Worm (Caenorhabditis elegans) whole organism, L4 larva: ENCODE data around the gene Y56A3A.2.
A peak's percentile ranks its signal among the peaks of the same experiment; 100 is the strongest.

Source experiments
- D1046.2 ChIP-seq: fragments of 200-800 bp; sonication (Bioruptor generic); IDR thresholded peaks from 2 replicates; pipeline ENCODE4 v1.3.6; 2022; ENCODE audit warnings: missing genetic modification characterization, missing compliant biosample characterization
- F26F4.8 ChIP-seq: fragments of 200-800 bp; sonication (Bioruptor generic); conservative IDR thresholded peaks from 2 replicates; pipeline ENCODE4 v1.3.6; 2022; ENCODE audit warnings: missing genetic modification characterization, missing compliant biosample characterization
- F37D6.2 ChIP-seq: sonication (generic microtip); optimal IDR thresholded peaks from 2 replicates; lab custom pipeline; 2016; ENCODE audit warnings: mild to moderate bottlenecking, missing genetic modification characterization, missing compliant biosample characterization
- R02D3.7 ChIP-seq: fragments of 150-350 bp; sonication (generic microtip); optimal IDR thresholded peaks from 3 replicates; lab custom pipeline; 2014; ENCODE audit warnings: missing biosample characterization, missing genetic modification characterization
- T26A8.4 ChIP-seq: fragments of 200-800 bp; sonication (Bioruptor generic); IDR thresholded peaks from 2 replicates; pipeline ENCODE4 v1.3.6; 2022; ENCODE audit warnings: missing genetic modification characterization, missing compliant biosample characterization
- ZK337.2 ChIP-seq: fragments of 200-800 bp; sonication (Bioruptor generic); IDR thresholded peaks from 2 replicates; pipeline ENCODE4 v1.3.6; 2022; ENCODE audit warnings: missing genetic modification reagents, missing genetic modification characterization, missing compliant biosample characterization
- aly-2 ChIP-seq: sonication (generic microtip); optimal IDR thresholded peaks from 2 replicates; lab custom pipeline; 2018; ENCODE audit warnings: missing biosample characterization, missing genetic modification characterization
- ama-1 ChIP-seq: fragments of 150-350 bp; optimal IDR thresholded peaks from 2 replicates; lab custom pipeline; 2014; ENCODE audit warnings: inconsistent platforms, mixed read lengths
- cey-2 ChIP-seq: sonication (generic microtip); optimal IDR thresholded peaks from 3 replicates; lab custom pipeline; 2017; ENCODE audit warnings: missing genetic modification characterization, mild to moderate bottlenecking, missing compliant biosample characterization, antibody characterized with exemption, borderline replicate concordance; ENCODE audit not compliant: insufficient read depth
- ctbp-1 ChIP-seq: fragments of 200-800 bp; sonication (Bioruptor generic); IDR thresholded peaks from 2 replicates; pipeline ENCODE4 v1.3.6; 2022; ENCODE audit warnings: missing genetic modification reagents, missing genetic modification characterization, missing compliant biosample characterization
- daf-16 ChIP-seq, 3 experiments: sonication (generic microtip); optimal IDR thresholded peaks; 2 replicates each; lab custom pipeline; 2016 to 2017; ENCODE audit warnings: missing genetic modification characterization in 3 of 3, missing genetic modification reagents in 3 of 3, mild to moderate bottlenecking in 2 of 3, missing compliant biosample characterization in 2 of 3, missing biosample characterization in 1 of 3, moderate library complexity in 1 of 3
- daf-19 ChIP-seq: fragments of 200-800 bp; sonication (Bioruptor generic); conservative IDR thresholded peaks from 2 replicates; pipeline ENCODE4 v1.3.6; 2022; ENCODE audit warnings: missing genetic modification characterization, missing compliant biosample characterization
- daf-8 ChIP-seq: fragments of 200-800 bp; sonication (Bioruptor generic); IDR thresholded peaks from 2 replicates; pipeline ENCODE4 v1.3.6; 2022; ENCODE audit warnings: missing genetic modification characterization, missing compliant biosample characterization
- dmd-6 ChIP-seq: fragments of 200-800 bp; sonication (Bioruptor generic); IDR thresholded peaks from 2 replicates; pipeline ENCODE4 v1.3.6; 2022; ENCODE audit warnings: missing genetic modification reagents, missing genetic modification characterization, missing compliant biosample characterization
- dmd-8 ChIP-seq: fragments of 200-800 bp; sonication (Bioruptor generic); IDR thresholded peaks from 2 replicates; pipeline ENCODE4 v1.3.6; 2022; ENCODE audit warnings: missing genetic modification characterization, missing compliant biosample characterization
- dpl-1 ChIP-seq: fragments of 150-350 bp; optimal IDR thresholded peaks from 2 replicates; lab custom pipeline; 2014; ENCODE audit warnings: missing biosample characterization, missing genetic modification reagents, missing genetic modification characterization
- duxl-1 ChIP-seq: sonication (generic microtip); optimal IDR thresholded peaks from 2 replicates; lab custom pipeline; 2016; ENCODE audit warnings: mild to moderate bottlenecking, missing genetic modification characterization, moderate library complexity, missing compliant biosample characterization; ENCODE audit not compliant: poor library complexity
- egl-27 ChIP-seq: sonication (generic microtip); optimal IDR thresholded peaks from 3 replicates; lab custom pipeline; 2017; ENCODE audit warnings: missing biosample characterization, missing genetic modification reagents, missing genetic modification characterization
- egl-43 ChIP-seq: fragments of 200-800 bp; sonication (Bioruptor generic); IDR thresholded peaks from 2 replicates; pipeline ENCODE4 v1.3.6; 2022; ENCODE audit warnings: missing genetic modification reagents, missing genetic modification characterization, missing compliant biosample characterization
- hif-1 ChIP-seq, 2 experiments: sonication (generic microtip); optimal IDR thresholded peaks; 2 replicates each; lab custom pipeline; 2016 to 2017; ENCODE audit warnings: missing compliant biosample characterization in 2 of 2, missing genetic modification characterization in 2 of 2, missing genetic modification reagents in 2 of 2, missing genotype in 2 of 2, mild to moderate bottlenecking in 1 of 2
- hlh-11 ChIP-seq: fragments of 200-800 bp; sonication (Bioruptor generic); optimal IDR thresholded peaks from 2 replicates; lab custom pipeline; 2018; ENCODE audit warnings: mild to moderate bottlenecking, missing genetic modification characterization, missing compliant biosample characterization
- hmg-1.1 ChIP-seq: fragments of 200-800 bp; sonication (Bioruptor generic); IDR thresholded peaks from 2 replicates; pipeline ENCODE4 v1.3.6; 2022; ENCODE audit warnings: missing genetic modification reagents, missing genetic modification characterization, missing compliant biosample characterization
- jun-1 ChIP-seq: fragments of 150-350 bp; optimal IDR thresholded peaks from 2 replicates; lab custom pipeline; 2014; ENCODE audit warnings: missing biosample characterization, missing genetic modification reagents, missing genetic modification characterization
- lim-7 ChIP-seq: fragments of 200-800 bp; sonication (Bioruptor generic); IDR thresholded peaks from 2 replicates; pipeline ENCODE4 v1.3.6; 2022; ENCODE audit warnings: missing genetic modification characterization, missing compliant biosample characterization
- lin-15B ChIP-seq: fragments of 150-350 bp; sonication (generic microtip); optimal IDR thresholded peaks from 3 replicates; lab custom pipeline; 2014; ENCODE audit warnings: missing biosample characterization, missing genetic modification characterization
- lin-38 ChIP-seq: fragments of 200-800 bp; sonication (Bioruptor generic); IDR thresholded peaks from 2 replicates; pipeline ENCODE4 v1.3.6; 2022; ENCODE audit warnings: missing genetic modification reagents, missing genetic modification characterization, missing compliant biosample characterization
- lsy-2 ChIP-seq, 2 experiments: fragments of 150-350 bp in 1 of 2; sonication (generic microtip) in 1 of 2; optimal IDR thresholded peaks; 2 replicates each; lab custom pipeline; 2014 to 2017; ENCODE audit warnings: missing biosample characterization in 2 of 2, missing genetic modification characterization in 2 of 2
- madf-5 ChIP-seq, 2 experiments: fragments of 200-800 bp; sonication (Bioruptor generic); IDR thresholded peaks; 2 replicates each; pipeline ENCODE4 v1.3.6; 2022; ENCODE audit warnings: missing compliant biosample characterization in 2 of 2, missing genetic modification characterization in 2 of 2
- mdt-29 ChIP-seq: fragments of 200-800 bp; sonication (Bioruptor generic); IDR thresholded peaks from 2 replicates; pipeline ENCODE4 v1.3.6; 2022; ENCODE audit warnings: missing genetic modification reagents, missing genetic modification characterization, missing compliant biosample characterization
- mep-1 ChIP-seq: fragments of 150-350 bp; sonication (generic microtip); optimal IDR thresholded peaks from 3 replicates; lab custom pipeline; 2014; ENCODE audit warnings: missing biosample characterization, missing genetic modification characterization
- mxl-2 ChIP-seq: fragments of 200-800 bp; sonication (Bioruptor generic); conservative IDR thresholded peaks from 2 replicates; pipeline ENCODE4 v1.3.6; 2022; ENCODE audit warnings: missing genetic modification reagents, missing genetic modification characterization, missing compliant biosample characterization
- nhr-111 ChIP-seq: fragments of 200-800 bp; sonication (Bioruptor generic); optimal IDR thresholded peaks from 2 replicates; lab custom pipeline; 2018; ENCODE audit warnings: mild to moderate bottlenecking, missing genetic modification characterization, missing compliant biosample characterization
- nhr-41 ChIP-seq: fragments of 200-800 bp; sonication (Bioruptor generic); IDR thresholded peaks from 2 replicates; pipeline ENCODE4 v1.3.6; 2022; ENCODE audit warnings: missing genetic modification reagents, missing genetic modification characterization, missing compliant biosample characterization
- nhr-48 ChIP-seq: sonication (generic microtip); optimal IDR thresholded peaks from 2 replicates; lab custom pipeline; 2016; ENCODE audit warnings: mild to moderate bottlenecking, missing genetic modification characterization, missing compliant biosample characterization
- nhr-76 ChIP-seq: fragments of 150-350 bp; optimal IDR thresholded peaks from 2 replicates; lab custom pipeline; 2014; ENCODE audit warnings: missing biosample characterization, missing genetic modification characterization
- nhr-77 ChIP-seq: fragments of 150-350 bp; optimal IDR thresholded peaks from 2 replicates; lab custom pipeline; 2014; ENCODE audit warnings: missing biosample characterization, missing genetic modification characterization
- php-3 ChIP-seq: fragments of 200-800 bp; sonication (Bioruptor generic); IDR thresholded peaks from 2 replicates; pipeline ENCODE4 v1.3.6; 2022; ENCODE audit warnings: missing genetic modification reagents, missing genetic modification characterization, missing compliant biosample characterization
- sdz-12 ChIP-seq: fragments of 200-800 bp; sonication (Bioruptor generic); optimal IDR thresholded peaks from 2 replicates; lab custom pipeline; 2018; ENCODE audit warnings: mild to moderate bottlenecking, missing genetic modification characterization, missing compliant biosample characterization
- snpc-1.2 ChIP-seq: fragments of 200-800 bp; sonication (Bioruptor generic); IDR thresholded peaks from 2 replicates; pipeline ENCODE4 v1.3.6; 2022; ENCODE audit warnings: missing genetic modification reagents, missing genetic modification characterization, missing compliant biosample characterization
- snpc-4 ChIP-seq: fragments of 150-350 bp; optimal IDR thresholded peaks from 2 replicates; lab custom pipeline; 2014; ENCODE audit warnings: missing biosample characterization, missing genetic modification characterization
- spr-1 ChIP-seq: sonication (generic microtip); optimal IDR thresholded peaks from 2 replicates; lab custom pipeline; 2016; ENCODE audit warnings: mild to moderate bottlenecking, missing genetic modification characterization, missing compliant biosample characterization
- tra-1 ChIP-seq: fragments of 200-800 bp; sonication (Bioruptor generic); IDR thresholded peaks from 2 replicates; pipeline ENCODE4 v1.3.6; 2022; ENCODE audit warnings: missing genetic modification reagents, missing genetic modification characterization, missing compliant biosample characterization
- unc-130 ChIP-seq: sonication (generic microtip); optimal IDR thresholded peaks from 2 replicates; lab custom pipeline; 2016; ENCODE audit warnings: missing genetic modification reagents, missing genetic modification characterization, missing compliant biosample characterization
- unc-39 ChIP-seq: sonication (generic microtip); optimal IDR thresholded peaks from 2 replicates; lab custom pipeline; 2017; ENCODE audit warnings: missing biosample characterization, missing genetic modification characterization
- unc-62 ChIP-seq, 3 experiments: fragments of 150-350 bp in 1 of 3; sonication (generic microtip); optimal IDR thresholded peaks in 2 of 3; peaks in 1 of 3; 1 replicate in 1 of 3; 2 replicates in 2 of 3; lab custom pipeline; 2014 to 2017; ENCODE audit warnings: missing biosample characterization in 3 of 3, missing genetic modification characterization in 3 of 3, missing genetic modification reagents in 3 of 3, missing genotype in 1 of 3
- vab-7 ChIP-seq: fragments of 200-800 bp; sonication (Bioruptor generic); IDR thresholded peaks from 2 replicates; pipeline ENCODE4 v1.3.6; 2022; ENCODE audit warnings: missing genetic modification reagents, missing genetic modification characterization, missing compliant biosample characterization
- zag-1 ChIP-seq: fragments of 150-350 bp; optimal IDR thresholded peaks from 2 replicates; lab custom pipeline; 2014; ENCODE audit warnings: missing biosample characterization, missing genetic modification characterization

Y56A3A.2 gene

ce11 chrIII:11830522-11831489 is 31.2 kb downstream of the Y56A3A.2 start (continued):
- TF ChIP-seq ZK337.2 (GFP tag; lab: Robert Waterston, UW) (0 out of 2 replicates have a peak, but pooled peaks have one; percentile 10), unc-130 (GFP tag; lab: Kevin White, UChicago) (peak; percentile 4), duxl-1 (no peak), daf-19 (GFP tag; lab: Robert Waterston, UW) (no peak), lin-38 (GFP tag; lab: Robert Waterston, UW) (peak; percentile 53), unc-62 (GFP tag; optimal IDR thresholded peaks at IDR 0.05 in 1 of 2; lab: Kevin White, UChicago) (no peak), unc-62 (tag; optimal IDR thresholded peaks at IDR 0.05; lab: Kevin White, UChicago) (no peak), dmd-8 (0 out of 2 replicates have a peak, but pooled peaks have one; percentile 5), hlh-11 (tag; lab: Kevin White, UChicago) (peak; percentile 4), snpc-1.2 (GFP tag; lab: Robert Waterston, UW) (peak; percentile 69), php-3 (GFP tag; lab: Robert Waterston, UW) (peak; percentile 56), daf-8 (no peak), tra-1 (peak; percentile 53; the same call in 1 of the 2 replicates), jun-1 (tag; lab: Kevin White, UChicago) (no peak), vab-7 (0 out of 2 replicates have a peak, but pooled peaks have one; percentile 7), spr-1 (tag; lab: Kevin White, UChicago) (peak; percentile 14), daf-16 (GFP tag; optimal IDR thresholded peaks at IDR 0.05; lab: Kevin White, UChicago) (peak in 1 of 2 experiments; percentile 25), daf-16 (tag; optimal IDR thresholded peaks at IDR 0.05; lab: Kevin White, UChicago) (peak; percentile 57), ctbp-1 (GFP tag; lab: Robert Waterston, UW) (0 out of 2 replicates have a peak, but pooled peaks have one; percentile 8), hif-1 (tag; optimal IDR thresholded peaks at IDR 0.05; lab: Kevin White, UChicago) (peak in 1 of 2 experiments; percentile 30), nhr-48 (tag; lab: Kevin White, UChicago) (peak; percentile 2), egl-27 (tag; lab: Kevin White, UChicago) (no peak), F37D6.2 (no peak), nhr-76 (no peak), mxl-2 (no peak), snpc-4 (tag; lab: Kevin White, UChicago) (no peak), hmg-1.1 (GFP tag; lab: Robert Waterston, UW) (peak; percentile 41; the same call in 1 of the 2 replicates), madf-5 (GFP tag; IDR thresholded peaks at IDR 0.05; lab: Robert Waterston, UW) (0 out of 4 replicates have a peak, but pooled peaks have one; percentile 34 to 60), T26A8.4 (peak; percentile 57; the same call in 1 of the 2 replicates), ama-1 (lab: Kevin White, UChicago) (peak; percentile 61), sdz-12 (GFP tag; lab: Kevin White, UChicago) (peak; percentile 32), dmd-6 (GFP tag; lab: Robert Waterston, UW) (peak; percentile 16; the same call in 1 of the 2 replicates), lsy-2 (tag; optimal IDR thresholded peaks at IDR 0.05; lab: Kevin White, UChicago) (peak; percentile 7 to 14), nhr-77 (tag; lab: Kevin White, UChicago) (peak; percentile 11), zag-1 (tag; lab: Kevin White, UChicago) (no peak), F26F4.8 (GFP tag; lab: Robert Waterston, UW) (no peak), dpl-1 (no peak), lim-7 (GFP tag; lab: Robert Waterston, UW) (peak; percentile 56), egl-43 (GFP tag; lab: Robert Waterston, UW) (peak; percentile 76; the same call in 1 of the 2 replicates), mep-1 (tag; lab: Kevin White, UChicago) (peak; percentile 38), cey-2 (no peak), nhr-41 (GFP tag; lab: Robert Waterston, UW) (no peak), R02D3.7 (no peak), aly-2 (tag; lab: Kevin White, UChicago) (peak; percentile 34), mdt-29 (GFP tag; lab: Robert Waterston, UW) (peak; percentile 69), nhr-111 (GFP tag; lab: Kevin White, UChicago) (peak; percentile 32), unc-39 (tag; lab: Kevin White, UChicago) (no peak), D1046.2 (GFP tag; lab: Robert Waterston, UW) (0 out of 2 replicates have a peak, but pooled peaks have one; percentile 17), lin-15B (tag; lab: Kevin White, UChicago) (no peak)
